Fruit fly (Drosophila melanogaster): ENCODE data around the gene lz.

DNA sequence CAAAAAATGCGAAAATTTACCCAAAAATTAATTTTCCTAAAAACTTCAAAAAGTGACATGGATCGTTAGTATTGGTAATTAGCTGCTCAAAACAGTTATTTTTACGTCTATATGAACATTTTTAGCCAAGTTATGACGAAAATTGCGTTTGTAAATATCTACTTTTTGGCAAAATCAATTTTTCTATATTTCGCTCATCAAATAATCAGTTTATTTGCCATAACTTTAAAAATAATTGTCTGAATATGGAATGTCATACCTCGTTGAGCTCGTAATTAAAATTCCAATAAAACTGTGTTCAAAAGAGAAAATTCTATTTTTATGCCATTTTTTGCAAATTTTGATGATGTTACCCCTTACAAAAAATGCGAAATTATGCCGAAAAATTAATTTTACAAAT is 12.1 kb downstream of the lz start:
- TF ChIP-seq CTCF (optimal IDR thresholded peaks at IDR 0.05), result no peak
- TF ChIP-seq CG8478 (optimal IDR thresholded peaks at IDR 0.05), result no peak

Data from S2 (cell line).